Fruit fly (Drosophila melanogaster) whole organism, embryonic: Measurements from ENCODE around the gene Pcif1.

Experiments used
- Abd-B ChIP-seq: fragments of 200-800 bp; sonication (Bioruptor generic); optimal IDR thresholded peaks from 2 replicates; lab custom pipeline; 2018; ENCODE audit warnings: missing biosample characterization, mild to moderate bottlenecking, missing genetic modification characterization, moderate library complexity
- Atf6 ChIP-seq: fragments of 200-800 bp; sonication (Bioruptor generic); IDR thresholded peaks from 2 replicates; pipeline ENCODE4 v1.3.6; 2022; ENCODE audit warnings: missing biosample characterization, missing genetic modification characterization
- BtbVII ChIP-seq: fragments of 200-800 bp; sonication (Bioruptor generic); optimal IDR thresholded peaks from 3 replicates; lab custom pipeline; 2017; ENCODE audit warnings: missing biosample characterization, mild to moderate bottlenecking, missing genetic modification characterization
- CG11456 ChIP-seq: fragments of 200-800 bp; sonication (Bioruptor generic); IDR thresholded peaks from 3 replicates; pipeline ENCODE4 v1.3.6; 2022; ENCODE audit warnings: missing biosample characterization, missing genetic modification characterization
- CG12299 ChIP-seq: fragments of 200-800 bp; sonication (Bioruptor generic); optimal IDR thresholded peaks from 2 replicates; lab custom pipeline; 2018; ENCODE audit warnings: missing biosample characterization, mild to moderate bottlenecking, missing genetic modification characterization
- CG15696 ChIP-seq: fragments of 200-800 bp; sonication (Bioruptor generic); optimal IDR thresholded peaks from 2 replicates; lab custom pipeline; 2019; ENCODE audit warnings: missing biosample characterization, mild to moderate bottlenecking, missing genetic modification characterization, moderate library complexity
- CG16779 ChIP-seq: fragments of 200-800 bp; sonication (Bioruptor generic); IDR thresholded peaks from 2 replicates; pipeline ENCODE4 v1.3.6; 2022; ENCODE audit warnings: missing biosample characterization, missing genetic modification characterization
- CG17359 ChIP-seq: fragments of 200-800 bp; sonication (Bioruptor generic); optimal IDR thresholded peaks from 3 replicates; lab custom pipeline; 2018; ENCODE audit warnings: missing biosample characterization, mild to moderate bottlenecking, missing genetic modification characterization, moderate library complexity
- CG2678 ChIP-seq: fragments of 200-800 bp; sonication (Bioruptor generic); optimal IDR thresholded peaks from 3 replicates; lab custom pipeline; 2019; ENCODE audit warnings: missing biosample characterization, mild to moderate bottlenecking, missing genetic modification characterization, moderate library complexity
- CG3065 ChIP-seq: fragments of 200-800 bp; sonication (Bioruptor generic); optimal IDR thresholded peaks from 2 replicates; lab custom pipeline; 2016; ENCODE audit warnings: missing biosample characterization, missing genetic modification characterization
- CG32767 ChIP-seq: fragments of 200-800 bp; sonication (Bioruptor generic); IDR thresholded peaks from 2 replicates; pipeline ENCODE4 v1.3.6; 2022; ENCODE audit warnings: missing biosample characterization, missing genetic modification characterization
- CG33213 ChIP-seq: fragments of 200-800 bp; sonication (Bioruptor generic); optimal IDR thresholded peaks from 3 replicates; lab custom pipeline; 2016; ENCODE audit warnings: missing biosample characterization, missing genetic modification characterization
- CG4730 ChIP-seq: fragments of 200-800 bp; sonication (Bioruptor generic); IDR thresholded peaks from 2 replicates; pipeline ENCODE4 v1.3.6; 2022; ENCODE audit warnings: missing biosample characterization, missing genetic modification characterization
- CG8765 ChIP-seq: fragments of 200-800 bp; sonication (Bioruptor generic); IDR thresholded peaks from 2 replicates; pipeline ENCODE4 v1.3.6; 2022; ENCODE audit warnings: missing biosample characterization, missing genetic modification characterization
- Camta ChIP-seq: fragments of 200-800 bp; sonication (Bioruptor generic); optimal IDR thresholded peaks from 2 replicates; lab custom pipeline; 2016; ENCODE audit warnings: missing biosample characterization, missing genetic modification characterization
- D19B ChIP-seq: fragments of 200-800 bp; sonication (Bioruptor generic); optimal IDR thresholded peaks from 2 replicates; lab custom pipeline; 2017; ENCODE audit warnings: missing biosample characterization, mild to moderate bottlenecking, missing genetic modification characterization
- Ets65A ChIP-seq: fragments of 200-800 bp; sonication (Bioruptor generic); peaks from one replicate; lab custom pipeline; 2016; ENCODE audit warnings: missing biosample characterization, missing genetic modification characterization
- Fer2 ChIP-seq: fragments of 200-800 bp; sonication (Bioruptor generic); optimal IDR thresholded peaks from 2 replicates; lab custom pipeline; 2018; ENCODE audit warnings: missing biosample characterization, mild to moderate bottlenecking, missing genetic modification characterization, moderate library complexity
- GATAe ChIP-seq: fragments of 200-800 bp; sonication (Bioruptor generic); conservative IDR thresholded peaks from 2 replicates; pipeline ENCODE4 v1.3.6; 2022; ENCODE audit warnings: missing biosample characterization, missing genetic modification characterization
- HLH54F ChIP-seq: fragments of 200-800 bp; sonication (Bioruptor generic); optimal IDR thresholded peaks from 3 replicates; lab custom pipeline; 2016; ENCODE audit warnings: missing biosample characterization, missing genetic modification characterization
- Hmr ChIP-seq: fragments of 200-800 bp; sonication (Bioruptor generic); optimal IDR thresholded peaks from 3 replicates; lab custom pipeline; 2017; ENCODE audit warnings: mild to moderate bottlenecking, missing biosample characterization, missing genetic modification reagents, missing genetic modification characterization
- Hmx ChIP-seq: fragments of 200-800 bp; sonication (Bioruptor generic); optimal IDR thresholded peaks from 2 replicates; lab custom pipeline; 2016; ENCODE audit warnings: missing biosample characterization, missing genetic modification characterization
- Jarid2 ChIP-seq: fragments of 200-800 bp; sonication (Bioruptor generic); optimal IDR thresholded peaks from 3 replicates; lab custom pipeline; 2017; ENCODE audit warnings: mild to moderate bottlenecking, missing biosample characterization, missing genetic modification reagents, missing genetic modification characterization
- Med ChIP-seq: fragments of 200-800 bp; sonication (Bioruptor generic); peaks from one replicate; lab custom pipeline; 2016; ENCODE audit warnings: missing biosample characterization, missing genetic modification characterization, mild to moderate bottlenecking, inconsistent platforms, moderate library complexity
- Opbp ChIP-seq: fragments of 200-800 bp; sonication (Bioruptor generic); IDR thresholded peaks from 3 replicates; pipeline ENCODE4 v1.3.6; 2022; ENCODE audit warnings: missing biosample characterization, missing genetic modification characterization; ENCODE audit not compliant: partially characterized antibody
- Pdp1 ChIP-seq, 2 experiments: fragments of 200-800 bp; sonication (Bioruptor generic); optimal IDR thresholded peaks; 3 replicates each; lab custom pipeline; 2016; ENCODE audit warnings: missing biosample characterization in 2 of 2, missing genetic modification characterization in 2 of 2, mild to moderate bottlenecking in 1 of 2, moderate library complexity in 1 of 2
- Sry-δ ChIP-seq: fragments of 200-800 bp; sonication (Bioruptor generic); optimal IDR thresholded peaks from 2 replicates; lab custom pipeline; 2016; ENCODE audit warnings: missing biosample characterization, missing genetic modification characterization
- ash1 ChIP-seq: fragments of 200-800 bp; sonication (Bioruptor generic); optimal IDR thresholded peaks from 2 replicates; lab custom pipeline; 2018; ENCODE audit warnings: missing biosample characterization, mild to moderate bottlenecking, missing genetic modification characterization
- corto ChIP-seq: fragments of 200-800 bp; sonication (Bioruptor generic); optimal IDR thresholded peaks from 2 replicates; lab custom pipeline; 2016; ENCODE audit warnings: missing biosample characterization, mild to moderate bottlenecking, missing genetic modification characterization, moderate library complexity
- dysf ChIP-seq: fragments of 200-800 bp; sonication (Bioruptor generic); IDR thresholded peaks from 3 replicates; pipeline ENCODE4 v1.3.6; 2022; ENCODE audit warnings: missing biosample characterization, missing genetic modification characterization
- exex ChIP-seq: fragments of 200-800 bp; sonication (Bioruptor generic); optimal IDR thresholded peaks from 4 replicates; lab custom pipeline; 2018; ENCODE audit warnings: missing biosample characterization, mild to moderate bottlenecking, missing genetic modification characterization, moderate library complexity
- fru ChIP-seq: fragments of >200 bp; optimal IDR thresholded peaks from 2 replicates; lab custom pipeline; 2017
- gfzf ChIP-seq: fragments of 200-800 bp; sonication (Bioruptor generic); optimal IDR thresholded peaks from 2 replicates; lab custom pipeline; 2016; ENCODE audit warnings: missing biosample characterization, mild to moderate bottlenecking, missing genetic modification characterization, moderate library complexity
- gt ChIP-seq: fragments of 200-800 bp; sonication (Bioruptor generic); IDR thresholded peaks from 2 replicates; pipeline ENCODE4 v1.3.6; 2022; ENCODE audit warnings: missing biosample characterization, missing genetic modification characterization
- hb ChIP-seq: fragments of 200-800 bp; sonication (Bioruptor generic); IDR thresholded peaks from 3 replicates; pipeline ENCODE4 v1.3.6; 2022; ENCODE audit warnings: missing biosample characterization, missing genetic modification characterization; ENCODE audit not compliant: partially characterized antibody
- hkb ChIP-seq, 2 experiments: fragments of 200-800 bp in 1 of 2; fragments of >200 bp in 1 of 2; sonication (Bioruptor generic) in 1 of 2; IDR thresholded peaks in 1 of 2; optimal IDR thresholded peaks in 1 of 2; 2 replicates each; pipeline versions ENCODE4 v1.3.6 to Lab custom; 2017 to 2022; ENCODE audit warnings: missing biosample characterization in 1 of 2, missing genetic modification characterization in 1 of 2
- hth ChIP-seq: fragments of >200 bp; optimal IDR thresholded peaks from 2 replicates; lab custom pipeline; 2017; ENCODE audit warnings: inconsistent platforms
- jigr1 ChIP-seq: fragments of 200-800 bp; sonication (Bioruptor generic); IDR thresholded peaks from 3 replicates; pipeline ENCODE4 v1.3.6; 2022; ENCODE audit warnings: missing biosample characterization, missing genetic modification characterization
- nerfin-2 ChIP-seq: fragments of 200-800 bp; sonication (Bioruptor generic); IDR thresholded peaks from 2 replicates; pipeline ENCODE4 v1.3.6; 2022; ENCODE audit warnings: missing biosample characterization, missing genetic modification characterization; ENCODE audit not compliant: partially characterized antibody
- nom ChIP-seq: fragments of 200-800 bp; sonication (Bioruptor generic); optimal IDR thresholded peaks from 2 replicates; lab custom pipeline; 2017; ENCODE audit warnings: missing biosample characterization, missing genetic modification characterization, mild to moderate bottlenecking, moderate library complexity, missing genetic modification reagents
- pfk ChIP-seq: fragments of 200-800 bp; sonication (Bioruptor generic); optimal IDR thresholded peaks from 2 replicates; lab custom pipeline; 2018; ENCODE audit warnings: missing biosample characterization, mild to moderate bottlenecking, missing genetic modification characterization, moderate library complexity
- salm ChIP-seq: fragments of 200-800 bp; sonication (Bioruptor generic); optimal IDR thresholded peaks from 2 replicates; lab custom pipeline; 2018; ENCODE audit warnings: missing biosample characterization, mild to moderate bottlenecking, missing genetic modification characterization
- sim ChIP-seq: fragments of 200-800 bp; sonication (Bioruptor generic); IDR thresholded peaks from 2 replicates; pipeline ENCODE4 v1.3.6; 2022; ENCODE audit warnings: missing biosample characterization, missing genetic modification characterization
- so ChIP-seq: fragments of 200-800 bp; sonication (Bioruptor generic); IDR thresholded peaks from 3 replicates; pipeline ENCODE4 v1.3.6; 2022; ENCODE audit warnings: missing biosample characterization, missing genetic modification characterization
- toy ChIP-seq: fragments of 200-800 bp; sonication (Bioruptor generic); IDR thresholded peaks from 2 replicates; pipeline ENCODE4 v1.3.6; 2022; ENCODE audit warnings: missing biosample characterization, missing genetic modification characterization
- tx ChIP-seq: fragments of 200-800 bp; sonication (Bioruptor generic); optimal IDR thresholded peaks from 2 replicates; lab custom pipeline; 2016; ENCODE audit warnings: missing biosample characterization, missing genetic modification characterization
- unpg ChIP-seq: fragments of 200-800 bp; sonication (Bioruptor generic); optimal IDR thresholded peaks from 3 replicates; lab custom pipeline; 2018; ENCODE audit warnings: missing biosample characterization, mild to moderate bottlenecking, missing genetic modification characterization, moderate library complexity
- wor ChIP-seq: fragments of 200-800 bp; sonication (Bioruptor generic); IDR thresholded peaks from 2 replicates; pipeline ENCODE4 v1.3.6; 2022; ENCODE audit warnings: missing biosample characterization, missing genetic modification characterization
- yki ChIP-seq: fragments of >200 bp; optimal IDR thresholded peaks from 3 replicates; lab custom pipeline; 2018
- zf30C ChIP-seq: fragments of 200-800 bp; sonication (Bioruptor generic); optimal IDR thresholded peaks from 3 replicates; lab custom pipeline; 2018; ENCODE audit warnings: missing biosample characterization, mild to moderate bottlenecking, missing genetic modification characterization

Pcif1 gene

DNA sequence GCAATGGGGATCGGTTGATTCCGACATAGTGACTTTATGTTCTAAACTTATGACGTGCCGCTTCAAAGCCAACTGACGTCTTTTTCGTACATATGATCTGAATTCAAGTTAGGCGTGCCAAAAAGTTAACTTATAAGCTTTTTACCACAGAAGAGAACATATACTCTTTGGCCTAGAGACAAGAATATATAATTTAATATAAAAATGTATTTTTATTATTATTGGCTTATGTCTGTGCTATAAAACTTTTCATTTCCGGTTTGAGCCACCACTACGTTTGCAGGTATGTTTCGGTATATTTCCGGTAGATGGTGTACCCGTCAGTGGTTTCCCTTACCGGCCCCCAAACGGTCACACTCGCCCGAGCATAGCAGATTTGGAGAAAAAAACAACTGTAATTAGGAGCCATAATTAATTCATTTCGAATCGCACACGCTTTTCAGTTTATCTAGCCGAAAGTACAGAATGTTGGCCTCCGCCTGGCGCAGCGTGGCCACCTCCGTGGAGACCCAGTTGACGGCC, 12.4 kb upstream of the Pcif1 start, which contains the start of the genes CG3698 and tzn (continued):
- TF ChIP-seq exex (peak; percentile 84), hb (no peak), Sry-δ (peak; percentile 58), salm (tag; lab: Kevin White, UChicago) (peak; percentile 87), CG17359 (tag; lab: Kevin White, UChicago) (peak; percentile 93), fru (lab: Kevin White, UChicago) (no peak), GATAe (peak; percentile 87), sim (GFP tag; lab: Robert Waterston, UW) (peak; percentile 82), CG12299 (peak; percentile 73), yki (no peak), Hmx (GFP tag; lab: Kevin White, UChicago) (no peak), nom (GFP tag; lab: Kevin White, UChicago) (no peak), Med (GFP tag; lab: Kevin White, UChicago) (peak; percentile 99), hth (lab: Kevin White, UChicago) (no peak), CG3065 (peak; percentile 90), Pdp1 (GFP tag; optimal IDR thresholded peaks at IDR 0.05; lab: Kevin White, UChicago) (peak in 1 of 2 experiments; percentile 75), corto (no peak), jigr1 (GFP tag; lab: Robert Waterston, UW) (0 out of 3 replicates have a peak, but pooled peaks have one; percentile 35), CG11456 (peak; percentile 98), Camta (peak; percentile 87), hkb (optimal IDR thresholded peaks at IDR 0.05; lab: Kevin White, UChicago) (no peak), hkb (GFP tag; IDR thresholded peaks at IDR 0.05; lab: Robert Waterston, UW) (peak; percentile 93), CG4730 (GFP tag; lab: Robert Waterston, UW) (peak; percentile 88), Atf6 (GFP tag; lab: Robert Waterston, UW) (peak; percentile 88), unpg (GFP tag; lab: Kevin White, UChicago) (peak; percentile 93), Jarid2 (GFP tag; lab: Kevin White, UChicago) (peak; percentile 90), Ets65A (GFP tag; lab: Kevin White, UChicago) (peak; percentile 100), CG15696 (tag; lab: Kevin White, UChicago) (peak; percentile 72), D19B (peak; percentile 86), CG16779 (GFP tag; lab: Robert Waterston, UW) (peak; percentile 84), wor (GFP tag; lab: Robert Waterston, UW) (peak; percentile 75), so (GFP tag; lab: Robert Waterston, UW) (peak; percentile 89; the same call in 2 of the 3 replicates), CG8765 (GFP tag; lab: Robert Waterston, UW) (peak; percentile 82), CG32767 (GFP tag; lab: Robert Waterston, UW) (peak; percentile 75), Hmr (peak; percentile 99), nerfin-2 (no peak), zf30C (GFP tag; lab: Kevin White, UChicago) (peak; percentile 39), dysf (GFP tag; lab: Robert Waterston, UW) (peak; percentile 92), gt (GFP tag; lab: Robert Waterston, UW) (peak; percentile 89), tx (peak; percentile 54), gfzf (GFP tag; lab: Kevin White, UChicago) (peak; percentile 85), Fer2 (tag; lab: Kevin White, UChicago) (peak; percentile 91), toy (peak; percentile 85), CG33213 (GFP tag; lab: Kevin White, UChicago) (peak; percentile 95), CG2678 (no peak), BtbVII (GFP tag; lab: Kevin White, UChicago) (peak; percentile 89), Opbp (GFP tag; lab: Robert Waterston, UW) (0 out of 3 replicates have a peak, but pooled peaks have one; percentile 9), pfk (GFP tag; lab: Kevin White, UChicago) (peak; percentile 82), Abd-B (peak; percentile 93), HLH54F (GFP tag; lab: Kevin White, UChicago) (peak; percentile 81), ash1 (peak; percentile 96)
